Worm (Caenorhabditis elegans) whole organism, L3 larva: Measurements from ENCODE around the gene W06E11.1.
"Not testable (repeated sequence)": the region's sequence is repeated elsewhere in the genome, so short reads cannot be mapped to it uniquely, and the experiment has no call there.

Source experiments
- R02D3.7 ChIP-seq: fragments of 150-350 bp; optimal IDR thresholded peaks from 2 replicates; lab custom pipeline; 2014; ENCODE audit warnings: missing biosample characterization, missing genetic modification characterization
- ZK546.5 ChIP-seq: sonication (generic microtip); optimal IDR thresholded peaks from 2 replicates; lab custom pipeline; 2017; ENCODE audit warnings: missing biosample characterization, missing genetic modification characterization
- aly-2 ChIP-seq: fragments of 150-350 bp; optimal IDR thresholded peaks from 2 replicates; lab custom pipeline; 2014; ENCODE audit warnings: missing biosample characterization, missing genetic modification characterization
- ama-1 ChIP-seq: fragments of 150-350 bp; optimal IDR thresholded peaks from 2 replicates; lab custom pipeline; 2018
- ceh-28 ChIP-seq: fragments of 150-350 bp; optimal IDR thresholded peaks from 2 replicates; lab custom pipeline; 2014; ENCODE audit warnings: missing biosample characterization, missing genetic modification reagents, missing genetic modification characterization
- ceh-82 ChIP-seq: fragments of 150-350 bp; optimal IDR thresholded peaks from 2 replicates; lab custom pipeline; 2014; ENCODE audit warnings: missing biosample characterization, missing genetic modification characterization
- ceh-9 ChIP-seq: sonication (generic microtip); optimal IDR thresholded peaks from 2 replicates; lab custom pipeline; 2018; ENCODE audit warnings: missing biosample characterization, missing genetic modification characterization
- egl-27 ChIP-seq: sonication (generic microtip); optimal IDR thresholded peaks from 4 replicates; lab custom pipeline; 2017; ENCODE audit warnings: missing biosample characterization, missing genetic modification reagents, missing genetic modification characterization
- egl-5 ChIP-seq: fragments of 150-350 bp; optimal IDR thresholded peaks from 2 replicates; lab custom pipeline; 2017; ENCODE audit warnings: missing biosample characterization, missing genetic modification reagents, missing genetic modification characterization, inconsistent platforms
- elt-3 ChIP-seq, 3 experiments: fragments of 150-350 bp in 1 of 3; sonication (generic microtip) in 2 of 3; optimal IDR thresholded peaks; 2 replicates in 2 of 3; 4 replicates in 1 of 3; lab custom pipeline; 2014 to 2017; ENCODE audit warnings: missing biosample characterization in 3 of 3, missing genetic modification characterization in 3 of 3
- eor-1 ChIP-seq, 2 experiments: fragments of 150-350 bp; optimal IDR thresholded peaks; 2 replicates each; lab custom pipeline; 2014 to 2018; ENCODE audit warnings: missing biosample characterization in 2 of 2, missing genetic modification characterization in 2 of 2
- jun-1 ChIP-seq: fragments of 150-350 bp; optimal IDR thresholded peaks from 2 replicates; lab custom pipeline; 2014; ENCODE audit warnings: missing biosample characterization, missing genetic modification reagents, missing genetic modification characterization
- lin-39 ChIP-seq: fragments of 150-350 bp; optimal IDR thresholded peaks from 2 replicates; lab custom pipeline; 2018; ENCODE audit warnings: missing biosample characterization, missing genetic modification reagents, missing genetic modification characterization
- lsy-12 ChIP-seq: sonication (generic microtip); optimal IDR thresholded peaks from 2 replicates; lab custom pipeline; 2016; ENCODE audit warnings: mild to moderate bottlenecking, missing genetic modification characterization, missing compliant biosample characterization
- mml-1 ChIP-seq: fragments of 150-350 bp; sonication (generic microtip); optimal IDR thresholded peaks from 3 replicates; lab custom pipeline; 2014; ENCODE audit warnings: missing biosample characterization, missing genetic modification characterization
- nfya-1 ChIP-seq: sonication (generic microtip); optimal IDR thresholded peaks from 2 replicates; lab custom pipeline; 2017; ENCODE audit warnings: missing genetic modification characterization, mild to moderate bottlenecking, missing compliant biosample characterization, antibody characterized with exemption, moderate library complexity; ENCODE audit not compliant: insufficient read depth
- nhr-11 ChIP-seq: fragments of 150-350 bp; optimal IDR thresholded peaks from 2 replicates; lab custom pipeline; 2014; ENCODE audit warnings: missing biosample characterization, missing genetic modification characterization
- nhr-12 ChIP-seq: fragments of 150-350 bp; optimal IDR thresholded peaks from 2 replicates; lab custom pipeline; 2014; ENCODE audit warnings: missing biosample characterization, missing genetic modification characterization
- nhr-23 ChIP-seq: fragments of 150-350 bp; optimal IDR thresholded peaks from 2 replicates; lab custom pipeline; 2014; ENCODE audit warnings: missing biosample characterization, missing genetic modification reagents, missing genetic modification characterization
- nhr-237 ChIP-seq: fragments of 150-350 bp; optimal IDR thresholded peaks from 2 replicates; lab custom pipeline; 2014; ENCODE audit warnings: missing biosample characterization, missing genetic modification characterization
- nhr-25 ChIP-seq: sonication (generic microtip); optimal IDR thresholded peaks from 2 replicates; lab custom pipeline; 2017; ENCODE audit warnings: missing biosample characterization, missing genetic modification characterization
- nhr-76 ChIP-seq: fragments of 150-350 bp; sonication (generic microtip); optimal IDR thresholded peaks from 5 replicates; lab custom pipeline; 2014; ENCODE audit warnings: missing biosample characterization, missing genetic modification characterization
- nhr-77 ChIP-seq: fragments of 150-350 bp; optimal IDR thresholded peaks from 2 replicates; lab custom pipeline; 2014; ENCODE audit warnings: missing biosample characterization, missing genetic modification characterization
- pha-4 ChIP-seq: fragments of 150-350 bp; optimal IDR thresholded peaks from 2 replicates; lab custom pipeline; 2014; ENCODE audit warnings: missing biosample characterization, missing genetic modification reagents, missing genetic modification characterization
- pqm-1 ChIP-seq: fragments of 150-350 bp; optimal IDR thresholded peaks from 2 replicates; lab custom pipeline; 2017; ENCODE audit warnings: missing biosample characterization, missing genetic modification characterization, inconsistent platforms
- sea-2 ChIP-seq: fragments of 150-350 bp; sonication (generic microtip); optimal IDR thresholded peaks from 4 replicates; lab custom pipeline; 2014; ENCODE audit warnings: missing biosample characterization, missing genetic modification reagents, missing genetic modification characterization
- skn-1 ChIP-seq: fragments of 150-350 bp; optimal IDR thresholded peaks from 2 replicates; lab custom pipeline; 2014; ENCODE audit warnings: missing biosample characterization, missing genetic modification characterization
- unc-62 ChIP-seq: fragments of 150-350 bp; sonication (generic microtip); optimal IDR thresholded peaks from 4 replicates; lab custom pipeline; 2014; ENCODE audit warnings: missing biosample characterization, missing genetic modification reagents, missing genetic modification characterization
- ztf-11 ChIP-seq: fragments of 150-350 bp; optimal IDR thresholded peaks from 2 replicates; lab custom pipeline; 2014; ENCODE audit warnings: missing biosample characterization, missing genetic modification characterization
- ztf-4 ChIP-seq: fragments of 150-350 bp; optimal IDR thresholded peaks from 2 replicates; lab custom pipeline; 2014; ENCODE audit warnings: missing biosample characterization, missing genetic modification characterization

The W06E11.1 gene

DNA sequence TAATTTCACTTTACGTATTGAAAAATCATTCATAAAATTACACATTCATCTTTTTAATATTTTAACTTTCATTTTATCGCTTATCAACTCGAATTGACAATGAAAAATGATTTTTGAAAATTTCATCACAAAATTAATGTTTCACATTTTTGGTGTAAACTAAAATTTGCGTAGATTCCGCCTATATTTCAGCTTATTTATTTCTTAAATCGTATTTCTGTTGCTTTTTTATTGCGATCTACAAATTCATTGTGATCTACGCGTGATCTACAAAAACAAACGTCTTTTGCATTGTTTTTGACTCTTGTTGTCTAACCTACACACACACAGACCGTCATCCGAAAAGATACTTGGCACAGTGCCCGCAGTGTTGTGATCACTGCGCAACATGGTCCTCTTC is 46.2 kb downstream of the W06E11.1 start:
- TF ChIP-seq ZK546.5 (tag; lab: Kevin White, UChicago) (no peak), unc-62 (GFP tag; lab: Kevin White, UChicago) (no peak), pqm-1 (tag; lab: Kevin White, UChicago) (no peak), sea-2 (GFP tag; lab: Kevin White, UChicago) (no peak), nhr-12 (tag; lab: Kevin White, UChicago) (no peak), ztf-11 (tag; lab: Kevin White, UChicago) (no peak), ama-1 (lab: Kevin White, UChicago) (no peak), egl-27 (tag; lab: Kevin White, UChicago) (no peak), lin-39 (tag; lab: Kevin White, UChicago) (no peak), pha-4 (tag; lab: Kevin White, UChicago) (no peak), ceh-9 (tag; lab: Kevin White, UChicago) (no peak), nhr-23 (tag; lab: Kevin White, UChicago) (no peak), nhr-11 (tag; lab: Kevin White, UChicago) (no peak), nhr-76 (tag; lab: Kevin White, UChicago) (no peak), ceh-28 (tag; lab: Kevin White, UChicago) (no peak), nhr-77 (tag; lab: Kevin White, UChicago) (no peak), lsy-12 (tag; lab: Kevin White, UChicago) (no peak)

DNA sequence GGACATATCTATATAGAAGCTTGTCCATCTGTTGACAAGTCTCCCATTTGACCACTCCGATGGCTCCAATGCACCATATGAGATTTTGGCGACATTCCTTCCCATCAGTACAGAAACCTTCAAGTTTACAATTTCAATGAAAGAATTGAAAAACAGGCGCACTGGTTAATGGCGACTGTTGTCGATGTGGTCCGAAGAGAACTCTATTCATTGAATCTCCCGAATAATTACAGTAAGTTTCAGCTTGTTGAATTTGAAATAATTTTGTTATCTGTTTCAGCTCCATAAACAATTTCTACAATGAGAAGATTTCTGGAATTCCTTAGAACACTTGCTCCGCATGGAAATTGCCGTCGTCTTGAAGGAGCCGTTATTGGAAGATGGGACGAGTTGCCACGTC is 47.0 kb downstream of the W06E11.1 start, which contains the start of gene elf-1:
Gene elf-1, plus strand, starts transcription at position 301 of the 400 bp plus-strand sequence.
- not testable (repeated sequence) for TF ChIP-seq elt-3 (tag; optimal IDR thresholded peaks at IDR 0.05; lab: Kevin White, UChicago); ztf-4 (tag; lab: Kevin White, UChicago); pqm-1 (tag; lab: Kevin White, UChicago)

DNA sequence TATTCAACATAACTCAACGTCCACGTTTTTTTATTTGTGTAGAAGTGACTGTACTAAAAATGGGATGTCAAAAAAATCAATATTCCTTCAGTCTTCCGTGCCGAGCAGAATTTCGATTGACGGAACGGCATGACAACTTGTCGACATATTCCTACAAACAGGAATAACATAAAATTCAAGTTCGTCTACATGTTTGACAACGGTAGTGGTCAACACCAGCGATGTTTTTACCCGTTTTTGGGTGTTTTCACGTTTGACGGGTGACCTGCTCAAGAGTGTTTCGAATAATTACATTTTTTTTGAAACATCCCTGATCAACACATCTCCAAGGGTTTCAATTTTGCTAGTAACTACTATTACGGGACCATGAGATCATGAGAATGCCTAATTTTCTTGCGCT is 50.1 kb downstream of the W06E11.1 start, which contains the start of gene W02B3.7:
Gene W02B3.7, minus strand, starts transcription at position 101 of the 400 bp plus-strand sequence.
- TF ChIP-seq eor-1 (tag; optimal IDR thresholded peaks at IDR 0.05; lab: Kevin White, UChicago) (no peak), jun-1 (no peak), ztf-11 (tag; lab: Kevin White, UChicago) (no peak), egl-5 (tag; lab: Kevin White, UChicago) (no peak), nhr-237 (no peak), ama-1 (lab: Kevin White, UChicago) (no peak), R02D3.7 (tag; lab: Kevin White, UChicago) (no peak), nhr-25 (tag; lab: Kevin White, UChicago) (no peak), nfya-1 (tag; lab: Kevin White, UChicago) (no peak), mml-1 (tag; lab: Kevin White, UChicago) (no peak), skn-1 (tag; lab: Kevin White, UChicago) (no peak), lin-39 (tag; lab: Kevin White, UChicago) (no peak), nhr-76 (tag; lab: Kevin White, UChicago) (no peak), ceh-82 (tag; lab: Kevin White, UChicago) (no peak), nhr-11 (tag; lab: Kevin White, UChicago) (no peak), elt-3 (tag; optimal IDR thresholded peaks at IDR 0.05; lab: Kevin White, UChicago) (no peak), pqm-1 (tag; lab: Kevin White, UChicago) (no peak), ztf-4 (tag; lab: Kevin White, UChicago) (no peak), aly-2 (tag; lab: Kevin White, UChicago) (no peak)
